Fruit fly (Drosophila melanogaster) whole organism, embryonic: Measurements from ENCODE around the gene Cpr30F.

ENCODE experiments used
- Adf1 ChIP-seq: fragments of 200-800 bp; sonication (Bioruptor generic); IDR thresholded peaks from 2 replicates; pipeline ENCODE4 v1.3.6; 2022; ENCODE audit warnings: missing biosample characterization, missing genetic modification characterization
- Asciz ChIP-seq: fragments of 200-800 bp; sonication (Bioruptor generic); optimal IDR thresholded peaks from 2 replicates; lab custom pipeline; 2017; ENCODE audit warnings: missing biosample characterization, mild to moderate bottlenecking, missing genetic modification characterization, missing genetic modification reagents
- CG10543 ChIP-seq: fragments of 200-800 bp; sonication (Bioruptor generic); optimal IDR thresholded peaks from 3 replicates; lab custom pipeline; 2017; ENCODE audit warnings: missing biosample characterization, mild to moderate bottlenecking, missing genetic modification characterization, moderate library complexity
- CG11085 ChIP-seq: fragments of 200-800 bp; sonication (Bioruptor generic); IDR thresholded peaks from 2 replicates; pipeline ENCODE4 v1.3.6; 2022; ENCODE audit warnings: missing biosample characterization, missing genetic modification characterization
- CG11093 ChIP-seq: fragments of 200-800 bp; sonication (Bioruptor generic); IDR thresholded peaks from 3 replicates; pipeline ENCODE4 v1.3.6; 2022; ENCODE audit warnings: missing biosample characterization, missing genetic modification characterization
- CG11696 ChIP-seq: fragments of 200-800 bp; sonication (Bioruptor generic); IDR thresholded peaks from 2 replicates; pipeline ENCODE4 v1.3.6; 2022; ENCODE audit warnings: missing biosample characterization, missing genetic modification characterization
- CG12769 ChIP-seq: fragments of 200-800 bp; sonication (Bioruptor generic); optimal IDR thresholded peaks from 2 replicates; lab custom pipeline; 2019; ENCODE audit warnings: missing biosample characterization, mild to moderate bottlenecking, missing genetic modification characterization, moderate library complexity
- CG14441 ChIP-seq: fragments of 200-800 bp; sonication (Bioruptor generic); IDR thresholded peaks from 2 replicates; pipeline ENCODE4 v1.3.6; 2022; ENCODE audit warnings: missing biosample characterization, missing genetic modification characterization
- CG14965 ChIP-seq: fragments of 200-800 bp; sonication (Bioruptor generic); optimal IDR thresholded peaks from 2 replicates; lab custom pipeline; 2016; ENCODE audit warnings: missing biosample characterization, missing genetic modification characterization, borderline replicate concordance
- CG15011 ChIP-seq: fragments of 200-800 bp; sonication (Bioruptor generic); optimal IDR thresholded peaks from 3 replicates; lab custom pipeline; 2018; ENCODE audit warnings: missing biosample characterization, mild to moderate bottlenecking, missing genetic modification characterization
- CG17328 ChIP-seq: fragments of 200-800 bp; sonication (Bioruptor generic); IDR thresholded peaks from 2 replicates; pipeline ENCODE4 v1.3.6; 2022; ENCODE audit warnings: missing biosample characterization, missing genetic modification characterization
- CG1792 ChIP-seq: fragments of 200-800 bp; sonication (Bioruptor generic); optimal IDR thresholded peaks from 2 replicates; lab custom pipeline; 2016; ENCODE audit warnings: missing biosample characterization, missing genetic modification characterization
- CG18619 ChIP-seq: fragments of 200-800 bp; sonication (Bioruptor generic); optimal IDR thresholded peaks from 3 replicates; lab custom pipeline; 2017; ENCODE audit warnings: missing biosample characterization, mild to moderate bottlenecking, missing genetic modification characterization
- CG30403 ChIP-seq: fragments of 200-800 bp; sonication (Bioruptor generic); optimal IDR thresholded peaks from 3 replicates; lab custom pipeline; 2016; ENCODE audit warnings: missing biosample characterization, missing genetic modification characterization
- CG3065 ChIP-seq: fragments of 200-800 bp; sonication (Bioruptor generic); optimal IDR thresholded peaks from 2 replicates; lab custom pipeline; 2016; ENCODE audit warnings: missing biosample characterization, missing genetic modification characterization
- CG43689 ChIP-seq: fragments of 200-800 bp; sonication (Bioruptor generic); IDR thresholded peaks from 2 replicates; pipeline ENCODE4 v1.3.6; 2022; ENCODE audit warnings: missing biosample characterization, missing genetic modification characterization
- CG6175 ChIP-seq: fragments of 200-800 bp; sonication (Bioruptor generic); IDR thresholded peaks from 3 replicates; pipeline ENCODE4 v1.3.6; 2022; ENCODE audit warnings: missing biosample characterization, missing genetic modification characterization
- CG6791 ChIP-seq: fragments of 200-800 bp; sonication (Bioruptor generic); IDR thresholded peaks from 3 replicates; pipeline ENCODE4 v1.3.6; 2022; ENCODE audit warnings: missing biosample characterization, missing genetic modification characterization; ENCODE audit not compliant: partially characterized antibody
- CG8944 ChIP-seq: fragments of 200-800 bp; sonication (Bioruptor generic); optimal IDR thresholded peaks from 3 replicates; lab custom pipeline; 2016; ENCODE audit warnings: missing biosample characterization, missing genetic modification characterization
- Chrac-16 ChIP-seq: fragments of 200-800 bp; sonication (Bioruptor generic); optimal IDR thresholded peaks from 3 replicates; lab custom pipeline; 2016; ENCODE audit warnings: missing biosample characterization, missing genetic modification characterization
- D19A ChIP-seq: fragments of 200-800 bp; optimal IDR thresholded peaks from 3 replicates; lab custom pipeline; 2019; ENCODE audit warnings: missing biosample characterization, mild to moderate bottlenecking, missing genetic modification characterization, moderate library complexity
- Dref ChIP-seq: fragments of 200-800 bp; sonication (Bioruptor generic); IDR thresholded peaks from 2 replicates; pipeline ENCODE4 v1.3.6; 2022; ENCODE audit warnings: missing biosample characterization, missing genetic modification characterization
- E2f1 ChIP-seq: fragments of 200-800 bp; sonication (Bioruptor generic); IDR thresholded peaks from 2 replicates; pipeline ENCODE4 v1.3.6; 2022; ENCODE audit warnings: missing biosample characterization, missing genetic modification characterization
- HmgZ ChIP-seq: fragments of 200-800 bp; sonication (Bioruptor generic); optimal IDR thresholded peaks from 2 replicates; lab custom pipeline; 2018; ENCODE audit warnings: missing biosample characterization, mild to moderate bottlenecking, missing genetic modification characterization
- Jarid2 ChIP-seq: fragments of 200-800 bp; sonication (Bioruptor generic); optimal IDR thresholded peaks from 3 replicates; lab custom pipeline; 2017; ENCODE audit warnings: mild to moderate bottlenecking, missing biosample characterization, missing genetic modification reagents, missing genetic modification characterization
- Nf-YB ChIP-seq: fragments of 200-800 bp; sonication (Bioruptor generic); optimal IDR thresholded peaks from 3 replicates; lab custom pipeline; 2019; ENCODE audit warnings: missing biosample characterization, mild to moderate bottlenecking, missing genetic modification characterization, moderate library complexity
- Oli ChIP-seq: fragments of 200-800 bp; sonication (Bioruptor generic); optimal IDR thresholded peaks from 2 replicates; lab custom pipeline; 2018; ENCODE audit warnings: missing biosample characterization, mild to moderate bottlenecking, missing genetic modification characterization, moderate library complexity
- PHDP ChIP-seq: fragments of 200-800 bp; sonication (Bioruptor generic); optimal IDR thresholded peaks from 3 replicates; lab custom pipeline; 2018; ENCODE audit warnings: missing biosample characterization, mild to moderate bottlenecking, missing genetic modification characterization, moderate library complexity
- Trl ChIP-seq, 3 experiments: fragments of >200 bp in 2 of 3; fragments of 200-800 bp in 1 of 3; sonication (Bioruptor generic) in 1 of 3; optimal IDR thresholded peaks; 2 replicates in 1 of 3; 3 replicates in 2 of 3; lab custom pipeline; 2016 to 2017; ENCODE audit warnings: missing biosample characterization in 1 of 3, missing genetic modification characterization in 1 of 3
- Usf ChIP-seq: fragments of 200-800 bp; sonication (Bioruptor generic); optimal IDR thresholded peaks from 2 replicates; lab custom pipeline; 2017; ENCODE audit warnings: missing genotype, missing biosample characterization, missing genetic modification characterization
- bcd ChIP-seq: fragments of 200-800 bp; sonication (Bioruptor generic); optimal IDR thresholded peaks from 2 replicates; lab custom pipeline; 2017; ENCODE audit warnings: missing biosample characterization, mild to moderate bottlenecking, missing genetic modification characterization
- crp ChIP-seq, 2 experiments: fragments of 200-800 bp; sonication (Bioruptor generic); optimal IDR thresholded peaks; 2 replicates in 1 of 2; 3 replicates in 1 of 2; lab custom pipeline; 2017; ENCODE audit warnings: missing biosample characterization in 2 of 2, missing genetic modification characterization in 2 of 2, mild to moderate bottlenecking in 1 of 2, moderate library complexity in 1 of 2
- en ChIP-seq: fragments of 200-800 bp; sonication (Bioruptor generic); optimal IDR thresholded peaks from 2 replicates; lab custom pipeline; 2016; ENCODE audit warnings: missing biosample characterization, missing genetic modification characterization
- grau ChIP-seq: fragments of 200-800 bp; optimal IDR thresholded peaks from 3 replicates; lab custom pipeline; 2019; ENCODE audit warnings: missing biosample characterization, mild to moderate bottlenecking, missing genetic modification characterization, moderate library complexity
- grn ChIP-seq: fragments of 200-800 bp; sonication (Bioruptor generic); optimal IDR thresholded peaks from 3 replicates; lab custom pipeline; 2017; ENCODE audit warnings: missing biosample characterization, missing genetic modification characterization
- ham ChIP-seq: fragments of 200-800 bp; sonication (Bioruptor generic); IDR thresholded peaks from 2 replicates; pipeline ENCODE4 v1.3.6; 2022; ENCODE audit warnings: missing biosample characterization, missing genetic modification characterization
- jigr1 ChIP-seq: fragments of 200-800 bp; sonication (Bioruptor generic); IDR thresholded peaks from 3 replicates; pipeline ENCODE4 v1.3.6; 2022; ENCODE audit warnings: missing biosample characterization, missing genetic modification characterization
- kah ChIP-seq: fragments of 200-800 bp; sonication (Bioruptor generic); optimal IDR thresholded peaks from 2 replicates; lab custom pipeline; 2018; ENCODE audit warnings: missing biosample characterization, mild to moderate bottlenecking, missing genetic modification characterization
- lab ChIP-seq: fragments of 200-800 bp; sonication (Bioruptor generic); optimal IDR thresholded peaks from 3 replicates; lab custom pipeline; 2017; ENCODE audit warnings: missing biosample characterization, missing genetic modification characterization, mild to moderate bottlenecking, moderate library complexity, missing genetic modification reagents
- phol ChIP-seq: fragments of 200-800 bp; sonication (Bioruptor generic); optimal IDR thresholded peaks from 3 replicates; lab custom pipeline; 2018; ENCODE audit warnings: missing biosample characterization, mild to moderate bottlenecking, missing genetic modification characterization, moderate library complexity
- pros ChIP-seq: fragments of 200-800 bp; sonication (Bioruptor generic); optimal IDR thresholded peaks from 3 replicates; lab custom pipeline; 2019; ENCODE audit warnings: missing biosample characterization, mild to moderate bottlenecking, missing genetic modification characterization, moderate library complexity
- psq ChIP-seq: fragments of 200-800 bp; sonication (Bioruptor generic); optimal IDR thresholded peaks from 2 replicates; lab custom pipeline; 2017; ENCODE audit warnings: missing biosample characterization, missing genetic modification characterization
- repo ChIP-seq: fragments of 200-800 bp; sonication (Bioruptor generic); optimal IDR thresholded peaks from 2 replicates; lab custom pipeline; 2016; ENCODE audit warnings: missing biosample characterization, missing genetic modification characterization
- sna ChIP-seq: fragments of 200-800 bp; sonication (Bioruptor generic); IDR thresholded peaks from 2 replicates; pipeline ENCODE4 v1.3.6; 2022; ENCODE audit warnings: missing biosample characterization, missing genetic modification characterization; ENCODE audit not compliant: partially characterized antibody
- sob ChIP-seq: fragments of 200-800 bp; sonication (Bioruptor generic); IDR thresholded peaks from 2 replicates; pipeline ENCODE4 v1.3.6; 2022; ENCODE audit warnings: missing biosample characterization, missing genetic modification characterization
- stc ChIP-seq: fragments of 200-800 bp; sonication (Bioruptor generic); IDR thresholded peaks from 2 replicates; pipeline ENCODE4 v1.3.6; 2022; ENCODE audit warnings: missing biosample characterization, missing genetic modification characterization
- ttk ChIP-seq: fragments of 200-800 bp; sonication (Bioruptor generic); IDR thresholded peaks from 2 replicates; pipeline ENCODE4 v2.1.2; 2022; ENCODE audit warnings: missing biosample characterization, missing genetic modification characterization
- twi ChIP-seq: fragments of 200-800 bp; optimal IDR thresholded peaks from 2 replicates; lab custom pipeline; 2019; ENCODE audit warnings: missing biosample characterization, mild to moderate bottlenecking, missing genetic modification characterization, moderate library complexity
- z ChIP-seq: fragments of 200-800 bp; sonication (Bioruptor generic); IDR thresholded peaks from 3 replicates; pipeline ENCODE4 v1.3.6; 2022; ENCODE audit warnings: missing biosample characterization, missing genetic modification characterization

Cpr30F gene

DNA sequence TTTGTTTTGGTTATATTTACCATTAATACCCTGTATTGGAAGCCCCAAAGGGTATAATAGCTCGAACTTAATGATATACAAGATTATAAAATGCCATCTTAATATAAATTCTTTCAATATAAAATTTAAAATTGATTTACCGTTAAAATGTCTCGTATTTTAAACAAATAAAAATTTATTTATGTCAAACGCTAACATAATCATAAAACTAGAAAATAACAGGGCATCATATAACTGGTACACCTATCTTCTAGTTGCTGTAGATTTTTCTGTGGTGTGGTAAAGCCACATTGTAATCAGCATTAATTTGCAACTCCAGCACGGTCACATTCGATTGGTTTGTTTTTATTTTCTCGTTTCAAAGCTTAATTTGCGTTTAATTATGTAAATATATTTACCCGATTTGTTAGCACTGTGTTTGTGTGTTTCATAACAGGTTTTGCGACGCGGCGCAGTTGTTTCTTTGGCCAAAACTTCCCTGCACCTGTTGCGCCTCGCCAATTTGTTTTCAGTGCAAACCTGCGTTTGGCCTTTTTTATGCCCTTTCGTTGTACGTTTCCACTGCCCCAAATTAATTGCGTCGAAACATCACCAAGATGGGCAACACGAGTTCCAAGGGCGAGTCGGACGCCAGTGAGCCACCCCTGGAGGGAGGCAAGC, 24.2 kb upstream of the Cpr30F start, which contains the start of the genes CG4658 and CG5846 (continued):
- TF ChIP-seq E2f1 (peak; percentile 96), PHDP (tag; lab: Kevin White, UChicago) (peak; percentile 97), CG11093 (GFP tag; lab: Robert Waterston, UW) (peak; percentile 91), CG10543 (GFP tag; lab: Kevin White, UChicago) (peak; percentile 74), CG3065 (GFP tag; lab: Kevin White, UChicago) (peak; percentile 89), crp (GFP tag; optimal IDR thresholded peaks at IDR 0.05; lab: Kevin White, UChicago) (peak in 1 of 2 experiments; percentile 60), grn (GFP tag; lab: Kevin White, UChicago) (no peak), pros (no peak), CG14441 (GFP tag; lab: Robert Waterston, UW) (peak; percentile 94), CG11696 (GFP tag; lab: Robert Waterston, UW) (peak; percentile 86), sna (GFP tag; lab: Robert Waterston, UW) (no peak), CG43689 (peak; percentile 64; the same call in 1 of the 2 replicates), twi (peak; percentile 82), ttk (GFP tag; lab: Robert Waterston, UW) (peak; percentile 96), ham (GFP tag; lab: Robert Waterston, UW) (peak; percentile 50; the same call in 1 of the 2 replicates), Trl (optimal IDR thresholded peaks at IDR 0.05; lab: Kevin White, UChicago) (no peak), Trl (GFP tag; optimal IDR thresholded peaks at IDR 0.05; lab: Kevin White, UChicago) (peak; percentile 75), psq (peak; percentile 81), sob (GFP tag; lab: Robert Waterston, UW) (peak; percentile 94), Asciz (GFP tag; lab: Kevin White, UChicago) (peak; percentile 87), CG15011 (GFP tag; lab: Kevin White, UChicago) (peak; percentile 86), stc (GFP tag; lab: Robert Waterston, UW) (peak; percentile 98), CG12769 (no peak), lab (GFP tag; lab: Kevin White, UChicago) (peak; percentile 94), Dref (GFP tag; lab: Robert Waterston, UW) (no peak), CG30403 (GFP tag; lab: Kevin White, UChicago) (peak; percentile 97), CG17328 (GFP tag; lab: Robert Waterston, UW) (peak; percentile 94), CG1792 (GFP tag; lab: Kevin White, UChicago) (peak; percentile 5), D19A (tag; lab: Kevin White, UChicago) (peak; percentile 92), HmgZ (peak; percentile 94), jigr1 (GFP tag; lab: Robert Waterston, UW) (peak; percentile 87), kah (GFP tag; lab: Kevin White, UChicago) (peak; percentile 77), z (GFP tag; lab: Robert Waterston, UW) (peak; percentile 56; the same call in 1 of the 3 replicates), CG8944 (GFP tag; lab: Kevin White, UChicago) (peak; percentile 80), Usf (GFP tag; lab: Kevin White, UChicago) (peak; percentile 77), Oli (tag; lab: Kevin White, UChicago) (peak; percentile 94), CG18619 (GFP tag; lab: Kevin White, UChicago) (peak; percentile 87), bcd (GFP tag; lab: Kevin White, UChicago) (peak; percentile 93), Jarid2 (GFP tag; lab: Kevin White, UChicago) (no peak), phol (peak; percentile 96), CG11085 (GFP tag; lab: Robert Waterston, UW) (peak; percentile 92), Nf-YB (peak; percentile 83), repo (peak; percentile 27), grau (tag; lab: Kevin White, UChicago) (peak; percentile 94), CG6175 (GFP tag; lab: Robert Waterston, UW) (peak; percentile 63; the same call in 2 of the 3 replicates), Adf1 (peak; percentile 77), CG6791 (GFP tag; lab: Robert Waterston, UW) (no peak), CG14965 (no peak), en (GFP tag; lab: Kevin White, UChicago) (peak; percentile 13), Chrac-16 (peak; percentile 96)
